Fruit fly (Drosophila melanogaster) whole organism, pupa: ENCODE data around the gene Socs36E.

Source experiments
- CG12605 ChIP-seq: fragments of 200-800 bp; sonication (Bioruptor generic); IDR thresholded peaks from 2 replicates; pipeline ENCODE4 v1.3.6; 2022; ENCODE audit warnings: missing biosample characterization, missing genetic modification characterization
- CG8159 ChIP-seq: fragments of 200-800 bp; sonication (Bioruptor generic); optimal IDR thresholded peaks from 3 replicates; lab custom pipeline; 2018; ENCODE audit warnings: missing biosample characterization, mild to moderate bottlenecking, missing genetic modification characterization, moderate library complexity

DNA sequence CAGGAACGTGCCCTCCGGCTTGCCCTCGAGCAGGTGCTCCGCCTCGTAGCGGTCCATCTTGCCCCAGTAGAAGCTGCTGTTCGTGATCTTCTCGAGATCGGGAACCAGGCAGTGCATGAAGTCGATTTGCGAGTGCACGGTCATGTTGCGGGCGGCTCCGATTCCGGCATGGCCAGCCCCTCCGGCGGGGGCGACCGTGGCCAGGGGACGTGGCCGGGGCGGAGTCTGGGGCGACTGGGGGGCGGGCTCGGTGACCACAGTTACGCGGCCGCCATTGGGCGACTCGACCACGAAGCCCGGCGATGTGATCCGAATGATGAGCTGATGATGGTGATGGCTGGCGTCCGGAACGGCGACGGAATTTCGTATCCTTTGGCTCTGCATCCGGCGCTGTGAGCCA, 11.7 kb downstream of the Socs36E start:
- TF ChIP-seq CG12605: no peak
- TF ChIP-seq CG8159 (tag; lab: Kevin White, UChicago): no peak
